Worm (Caenorhabditis elegans): ENCODE measurements around the gene C18H2.5.
A peak's percentile ranks its signal among the peaks of the same experiment; 100 is the strongest.

The C18H2.5 gene

ce11 chrIII:7692287-7692686 lies 1.9 kb downstream of the C18H2.5 start:
- TF ChIP-seq lsl-1 (GFP tag; optimal IDR thresholded peaks at IDR 0.05) (no peak), Y79H2A.3 (GFP tag; conservative IDR thresholded peaks at IDR 0.05) (no peak), lin-54 (GFP tag; optimal IDR thresholded peaks at IDR 0.05) (no peak), let-526 (GFP tag; IDR thresholded peaks at IDR 0.05) (no peak), T26A5.8 (tag; optimal IDR thresholded peaks at IDR 0.05) (no peak), tbx-9 (tag; optimal IDR thresholded peaks at IDR 0.05; ENCODE audit: borderline replicate concordance) (no peak), ztf-22 (GFP tag; optimal IDR thresholded peaks at IDR 0.05) (no peak), F23B12.7 (tag; optimal IDR thresholded peaks at IDR 0.05; ENCODE audit: insufficient read depth) (no peak), egrh-3 (GFP tag; IDR thresholded peaks at IDR 0.05) (no peak), F52B5.7 (tag; optimal IDR thresholded peaks at IDR 0.05) (no peak), aptf-2 (GFP tag; conservative IDR thresholded peaks at IDR 0.05) (no peak), nhr-90 (tag; optimal IDR thresholded peaks at IDR 0.05) (no peak), C17E4.6 (GFP tag; IDR thresholded peaks at IDR 0.05) (no peak), rcor-1 (GFP tag; IDR thresholded peaks at IDR 0.05) (no peak), xnd-1 (tag; optimal IDR thresholded peaks at IDR 0.05) (no peak), ekl-4 (GFP tag; IDR thresholded peaks at IDR 0.05) (no peak), B0336.3 (GFP tag; IDR thresholded peaks at IDR 0.05) (no peak)

- TF ChIP-seq nfyb-1 (GFP tag; IDR thresholded peaks at IDR 0.05), result 0 out of 2 replicates have a peak, but pooled peaks have one; percentile 42
- TF ChIP-seq egl-44 (GFP tag; IDR thresholded peaks at IDR 0.05), result 0 out of 2 replicates have a peak, but pooled peaks have one; percentile 28
- TF ChIP-seq mcd-1 (GFP tag; IDR thresholded peaks at IDR 0.05), result peak; percentile 48
- peak; percentile 73 for TF ChIP-seq dox-1 (GFP tag; IDR thresholded peaks at IDR 0.05)
- peak; percentile 79; the same call in 1 of the 2 replicates for TF ChIP-seq hmg-1.2 (GFP tag; IDR thresholded peaks at IDR 0.05)
- peak; percentile 18 for TF ChIP-seq nhr-80 (tag; optimal IDR thresholded peaks at IDR 0.05)
- TF ChIP-seq egrh-3 (GFP tag; IDR thresholded peaks at IDR 0.05), result peak; percentile 9; the same call in 1 of the 2 replicates
These were observed 17.4 kb downstream of the C18H2.5 start for ce11 chrIII:7676796-7677195.

- TF ChIP-seq zfh-2 (GFP tag; conservative IDR thresholded peaks at IDR 0.05), result peak; percentile 77; the same call in 1 of the 2 replicates
- no peak for TF ChIP-seq C17E4.6 (GFP tag; IDR thresholded peaks at IDR 0.05)
- TF ChIP-seq madf-6 (GFP tag; IDR thresholded peaks at IDR 0.05), result peak; percentile 56
- TF ChIP-seq aptf-2 (GFP tag; conservative IDR thresholded peaks at IDR 0.05), result 0 out of 2 replicates have a peak, but pooled peaks have one; percentile 13
- TF ChIP-seq ceh-58 (GFP tag; IDR thresholded peaks at IDR 0.05), result no peak
- TF ChIP-seq mcd-1 (GFP tag; IDR thresholded peaks at IDR 0.05), result no peak
- no peak for TF ChIP-seq snpc-4 (GFP tag; optimal IDR thresholded peaks at IDR 0.05)
- no peak for TF ChIP-seq snpc-4 (tag; optimal IDR thresholded peaks at IDR 0.05)
- no peak for TF ChIP-seq ekl-4 (GFP tag; IDR thresholded peaks at IDR 0.05)
- no peak for TF ChIP-seq C06A6.2 (GFP tag; conservative IDR thresholded peaks at IDR 0.05)
- no peak for TF ChIP-seq ceh-27 (GFP tag; optimal IDR thresholded peaks at IDR 0.05)
- TF ChIP-seq xnd-1 (tag; optimal IDR thresholded peaks at IDR 0.05), result peak; percentile 9
- no peak for TF ChIP-seq mel-28 (tag; optimal IDR thresholded peaks at IDR 0.05; ENCODE audit: borderline replicate concordance)
- TF ChIP-seq efl-1 (GFP tag; optimal IDR thresholded peaks at IDR 0.05), result peak; percentile 64
- peak; percentile 62; the same call in 1 of the 2 replicates for TF ChIP-seq egrh-3 (GFP tag; IDR thresholded peaks at IDR 0.05)
These were observed 21.8 kb downstream of the C18H2.5 start for ce11 chrIII:7672411-7672810.

- TF ChIP-seq zfh-2 (GFP tag; conservative IDR thresholded peaks at IDR 0.05), result peak; percentile 70
These were observed 23.8 kb downstream of the C18H2.5 start for ce11 chrIII:7670399-7670798.

ce11 chrIII:7665928-7666327 lies 28.2 kb downstream of the C18H2.5 start:
- TF ChIP-seq F10E7.11 (tag; optimal IDR thresholded peaks at IDR 0.05) (no peak), T07F8.4 (tag; optimal IDR thresholded peaks at IDR 0.05) (no peak), somi-1 (GFP tag; optimal IDR thresholded peaks at IDR 0.05) (no peak), sea-2 (GFP tag; IDR thresholded peaks at IDR 0.05) (no peak)
